Worm (Caenorhabditis elegans) whole organism, L4 larva: ENCODE measurements around the gene nccd-1.

ENCODE experiments used
- aha-1 ChIP-seq: fragments of 150-350 bp; peaks from one replicate; lab custom pipeline; 2014; ENCODE audit warnings: missing biosample characterization, missing genetic modification characterization
- aly-2 ChIP-seq: sonication (generic microtip); optimal IDR thresholded peaks from 2 replicates; lab custom pipeline; 2018; ENCODE audit warnings: missing biosample characterization, missing genetic modification characterization
- ceh-28 ChIP-seq: fragments of 150-350 bp; optimal IDR thresholded peaks from 2 replicates; lab custom pipeline; 2014; ENCODE audit warnings: missing biosample characterization, missing genetic modification reagents, missing genetic modification characterization
- cey-2 ChIP-seq: sonication (generic microtip); optimal IDR thresholded peaks from 3 replicates; lab custom pipeline; 2017; ENCODE audit warnings: missing genetic modification characterization, mild to moderate bottlenecking, missing compliant biosample characterization, antibody characterized with exemption, borderline replicate concordance; ENCODE audit not compliant: insufficient read depth
- ctbp-1 ChIP-seq: fragments of 200-800 bp; sonication (Bioruptor generic); IDR thresholded peaks from 2 replicates; pipeline ENCODE4 v1.3.6; 2022; ENCODE audit warnings: missing genetic modification reagents, missing genetic modification characterization, missing compliant biosample characterization
- daf-12 ChIP-seq: fragments of 150-350 bp; optimal IDR thresholded peaks from 2 replicates; lab custom pipeline; 2014; ENCODE audit warnings: missing biosample characterization, missing genetic modification reagents, missing genetic modification characterization
- daf-16 ChIP-seq, 3 experiments: sonication (generic microtip); optimal IDR thresholded peaks; 2 replicates each; lab custom pipeline; 2016 to 2017; ENCODE audit warnings: missing genetic modification characterization in 3 of 3, missing genetic modification reagents in 3 of 3, mild to moderate bottlenecking in 2 of 3, missing compliant biosample characterization in 2 of 3, missing biosample characterization in 1 of 3, moderate library complexity in 1 of 3
- daf-19 ChIP-seq: fragments of 200-800 bp; sonication (Bioruptor generic); conservative IDR thresholded peaks from 2 replicates; pipeline ENCODE4 v1.3.6; 2022; ENCODE audit warnings: missing genetic modification characterization, missing compliant biosample characterization
- dmd-9 ChIP-seq: fragments of 200-800 bp; sonication (Bioruptor generic); IDR thresholded peaks from 2 replicates; pipeline ENCODE4 v1.3.6; 2022; ENCODE audit warnings: missing genetic modification reagents, missing genetic modification characterization, missing compliant biosample characterization
- dpl-1 ChIP-seq: fragments of 150-350 bp; optimal IDR thresholded peaks from 2 replicates; lab custom pipeline; 2014; ENCODE audit warnings: missing biosample characterization, missing genetic modification reagents, missing genetic modification characterization
- egl-43 ChIP-seq: fragments of 200-800 bp; sonication (Bioruptor generic); IDR thresholded peaks from 2 replicates; pipeline ENCODE4 v1.3.6; 2022; ENCODE audit warnings: missing genetic modification reagents, missing genetic modification characterization, missing compliant biosample characterization
- fkh-10 ChIP-seq: fragments of 150-350 bp; optimal IDR thresholded peaks from 2 replicates; lab custom pipeline; 2014; ENCODE audit warnings: missing biosample characterization, missing genetic modification reagents, missing genetic modification characterization
- hlh-11 ChIP-seq: fragments of 200-800 bp; sonication (Bioruptor generic); optimal IDR thresholded peaks from 2 replicates; lab custom pipeline; 2018; ENCODE audit warnings: mild to moderate bottlenecking, missing genetic modification characterization, missing compliant biosample characterization
- hlh-30 ChIP-seq: sonication (generic microtip); optimal IDR thresholded peaks from 2 replicates; lab custom pipeline; 2017; ENCODE audit warnings: antibody characterized with exemption, mild to moderate bottlenecking, missing genetic modification characterization, missing compliant biosample characterization; ENCODE audit not compliant: insufficient read depth
- madf-9 ChIP-seq: fragments of 200-800 bp; sonication (Bioruptor generic); conservative IDR thresholded peaks from 2 replicates; pipeline ENCODE4 v1.3.6; 2022; ENCODE audit warnings: missing genetic modification reagents, missing genetic modification characterization, missing compliant biosample characterization
- mdl-1 ChIP-seq, 2 experiments: fragments of 150-350 bp in 1 of 2; sonication (generic microtip) in 1 of 2; optimal IDR thresholded peaks; 2 replicates each; lab custom pipeline; 2014 to 2017; ENCODE audit warnings: missing biosample characterization in 2 of 2, missing genetic modification characterization in 2 of 2
- mdt-29 ChIP-seq: fragments of 200-800 bp; sonication (Bioruptor generic); IDR thresholded peaks from 2 replicates; pipeline ENCODE4 v1.3.6; 2022; ENCODE audit warnings: missing genetic modification reagents, missing genetic modification characterization, missing compliant biosample characterization
- nhr-11 ChIP-seq: fragments of 150-350 bp; optimal IDR thresholded peaks from 2 replicates; lab custom pipeline; 2014; ENCODE audit warnings: missing biosample characterization, missing genetic modification characterization
- nhr-28 ChIP-seq: fragments of 150-350 bp; optimal IDR thresholded peaks from 2 replicates; lab custom pipeline; 2014; ENCODE audit warnings: missing biosample characterization, missing genetic modification characterization
- nhr-6 ChIP-seq: fragments of 150-350 bp; optimal IDR thresholded peaks from 2 replicates; lab custom pipeline; 2014; ENCODE audit warnings: missing biosample characterization, missing genetic modification characterization
- nhr-77 ChIP-seq: fragments of 150-350 bp; optimal IDR thresholded peaks from 2 replicates; lab custom pipeline; 2014; ENCODE audit warnings: missing biosample characterization, missing genetic modification characterization
- pha-4 ChIP-seq, 2 experiments: fragments of 150-350 bp in 1 of 2; fragments of 200-800 bp in 1 of 2; sonication (Bioruptor generic) in 1 of 2; IDR thresholded peaks in 1 of 2; optimal IDR thresholded peaks in 1 of 2; 2 replicates each; pipeline versions ENCODE4 v1.3.6 to Lab custom; 2014 to 2022; ENCODE audit warnings: missing genetic modification characterization in 2 of 2, missing genetic modification reagents in 2 of 2, missing biosample characterization in 1 of 2, missing compliant biosample characterization in 1 of 2
- saeg-2 ChIP-seq: fragments of 200-800 bp; sonication (Bioruptor generic); IDR thresholded peaks from 2 replicates; pipeline ENCODE4 v1.3.6; 2022; ENCODE audit warnings: missing genetic modification reagents, missing genetic modification characterization, missing compliant biosample characterization
- set-16 ChIP-seq: fragments of 200-800 bp; sonication (Bioruptor generic); IDR thresholded peaks from 2 replicates; pipeline ENCODE4 v1.3.6; 2022; ENCODE audit warnings: missing genetic modification reagents, missing genetic modification characterization, missing compliant biosample characterization
- snpc-1.2 ChIP-seq: fragments of 200-800 bp; sonication (Bioruptor generic); IDR thresholded peaks from 2 replicates; pipeline ENCODE4 v1.3.6; 2022; ENCODE audit warnings: missing genetic modification reagents, missing genetic modification characterization, missing compliant biosample characterization
- tra-1 ChIP-seq: fragments of 200-800 bp; sonication (Bioruptor generic); IDR thresholded peaks from 2 replicates; pipeline ENCODE4 v1.3.6; 2022; ENCODE audit warnings: missing genetic modification reagents, missing genetic modification characterization, missing compliant biosample characterization
- unc-130 ChIP-seq: sonication (generic microtip); optimal IDR thresholded peaks from 2 replicates; lab custom pipeline; 2016; ENCODE audit warnings: missing genetic modification reagents, missing genetic modification characterization, missing compliant biosample characterization
- unc-62 ChIP-seq, 3 experiments: fragments of 150-350 bp in 1 of 3; sonication (generic microtip); optimal IDR thresholded peaks in 2 of 3; peaks in 1 of 3; 1 replicate in 1 of 3; 2 replicates in 2 of 3; lab custom pipeline; 2014 to 2017; ENCODE audit warnings: missing biosample characterization in 3 of 3, missing genetic modification characterization in 3 of 3, missing genetic modification reagents in 3 of 3, missing genotype in 1 of 3
- ztf-7 ChIP-seq: fragments of 150-350 bp; optimal IDR thresholded peaks from 2 replicates; lab custom pipeline; 2014; ENCODE audit warnings: missing biosample characterization, missing genetic modification characterization

The nccd-1 gene

ce11 chrIV:16970390-16970789 is 18.1 kb upstream of the nccd-1 start, which contains the start of gene rom-3:
Gene rom-3 (minus strand): TSS chrIV:16970490.
- TF ChIP-seq daf-19 (GFP tag; lab: Robert Waterston, UW), result no peak
- TF ChIP-seq unc-62 (GFP tag; optimal IDR thresholded peaks at IDR 0.05 in 1 of 2; lab: Kevin White, UChicago), result peak in 1 of 2 experiments; percentile 49
- TF ChIP-seq unc-62 (tag; optimal IDR thresholded peaks at IDR 0.05; lab: Kevin White, UChicago), result no peak

ce11 chrIV:16995425-16995824 is 6.9 kb downstream of the nccd-1 start, which contains the start of gene rom-4:
Gene rom-4 (plus strand): TSS chrIV:16995822.
- TF ChIP-seq ztf-7 (tag; lab: Kevin White, UChicago) (peak; percentile 0), madf-9 (GFP tag; lab: Robert Waterston, UW) (no peak), unc-62 (GFP tag; optimal IDR thresholded peaks at IDR 0.05 in 1 of 2; lab: Kevin White, UChicago) (peak in 1 of 2 experiments; percentile 40), unc-62 (tag; optimal IDR thresholded peaks at IDR 0.05; lab: Kevin White, UChicago) (no peak), mdt-29 (GFP tag; lab: Robert Waterston, UW) (no peak), hlh-30 (tag; lab: Kevin White, UChicago) (peak; percentile 39), nhr-28 (tag; lab: Kevin White, UChicago) (peak; percentile 20), snpc-1.2 (peak; percentile 94), dmd-9 (GFP tag; lab: Robert Waterston, UW) (0 out of 2 replicates have a peak, but pooled peaks have one; percentile 28), nhr-77 (tag; lab: Kevin White, UChicago) (no peak), daf-16 (GFP tag; optimal IDR thresholded peaks at IDR 0.05; lab: Kevin White, UChicago) (peak in 1 of 2 experiments; percentile 10), daf-16 (tag; optimal IDR thresholded peaks at IDR 0.05; lab: Kevin White, UChicago) (peak; percentile 61), unc-130 (GFP tag; lab: Kevin White, UChicago) (peak; percentile 96), aha-1 (peak; percentile 84), mdl-1 (tag; optimal IDR thresholded peaks at IDR 0.05; lab: Kevin White, UChicago) (no peak), fkh-10 (GFP tag; lab: Kevin White, UChicago) (peak; percentile 4), nhr-6 (tag; lab: Kevin White, UChicago) (peak; percentile 61), dpl-1 (GFP tag; lab: Kevin White, UChicago) (peak; percentile 96), saeg-2 (GFP tag; lab: Robert Waterston, UW) (no peak), pha-4 (GFP tag; IDR thresholded peaks at IDR 0.05; lab: Robert Waterston, UW) (peak; percentile 18; the same call in 1 of the 2 replicates), pha-4 (tag; optimal IDR thresholded peaks at IDR 0.05; lab: Kevin White, UChicago) (peak; percentile 46), hlh-11 (no peak)

- TF ChIP-seq aly-2 (tag; lab: Kevin White, UChicago) (no peak), ceh-28 (tag; lab: Kevin White, UChicago) (peak; percentile 79)
Measured at ce11 chrIV:17005734-17006133, 17.2 kb downstream of the nccd-1 start.

ce11 chrIV:17010274-17010673 is 21.8 kb downstream of the nccd-1 start:
- TF ChIP-seq nhr-11 (tag; lab: Kevin White, UChicago) (no peak), tra-1 (GFP tag; lab: Robert Waterston, UW) (no peak), ctbp-1 (GFP tag; lab: Robert Waterston, UW) (no peak), set-16 (GFP tag; lab: Robert Waterston, UW) (peak; percentile 71), egl-43 (GFP tag; lab: Robert Waterston, UW) (no peak)

- TF ChIP-seq snpc-1.2 (peak; percentile 75), fkh-10 (GFP tag; lab: Kevin White, UChicago) (no peak)
Measured at ce11 chrIV:17021042-17021441, 32.5 kb downstream of the nccd-1 start.

ce11 chrIV:17025017-17025416 is 36.5 kb downstream of the nccd-1 start, which contains the start of gene dct-13:
Gene dct-13 (minus strand): TSS chrIV:17025117.
- TF ChIP-seq aly-2 (tag; lab: Kevin White, UChicago) (no peak), cey-2 (tag; lab: Kevin White, UChicago) (no peak), daf-12 (tag; lab: Kevin White, UChicago) (no peak)
- TF ChIP-seq, all 104 proteins: peak for 0
